Fruit fly (Drosophila melanogaster) whole organism, wandering third instar larva: ENCODE measurements around the gene CG31910.
A peak's percentile ranks its signal among the peaks of the same experiment; 100 is the strongest.

ENCODE experiments used
- Abd-B ChIP-seq: fragments of >200 bp; optimal IDR thresholded peaks from 2 replicates; lab custom pipeline; 2017; ENCODE audit warnings: missing biosample characterization, missing genetic modification characterization
- Hnf4 ChIP-seq: fragments of 200-800 bp; sonication (Bioruptor generic); optimal IDR thresholded peaks from 2 replicates; lab custom pipeline; 2016; ENCODE audit warnings: missing biosample characterization, mild to moderate bottlenecking, missing genetic modification characterization
- Hr78 ChIP-seq: fragments of >200 bp; optimal IDR thresholded peaks from 2 replicates; lab custom pipeline; 2017; ENCODE audit warnings: missing biosample characterization, missing genetic modification characterization
- Mio ChIP-seq: sonication (Bioruptor generic); optimal IDR thresholded peaks from 2 replicates; lab custom pipeline; 2016; ENCODE audit warnings: missing biosample characterization, missing genetic modification characterization
- Myc ChIP-seq: fragments of >200 bp; optimal IDR thresholded peaks from 2 replicates; lab custom pipeline; 2017
- psq ChIP-seq: fragments of 200-800 bp; sonication (Bioruptor generic); optimal IDR thresholded peaks from 3 replicates; lab custom pipeline; 2017; ENCODE audit warnings: missing biosample characterization, mild to moderate bottlenecking, missing genetic modification characterization, moderate library complexity
- rgr ChIP-seq: fragments of 200-800 bp; sonication (Bioruptor generic); optimal IDR thresholded peaks from 3 replicates; lab custom pipeline; 2016; ENCODE audit warnings: missing biosample characterization, mild to moderate bottlenecking, missing genetic modification characterization

dm6 chr2L:6708997-6709662 lies 36.3 kb downstream of the CG31910 start, which contains the start of gene Tsp:
- TF ChIP-seq Hnf4, result no peak
- TF ChIP-seq Hr78 (GFP tag; lab: Kevin White, UChicago), result no peak
- no peak for TF ChIP-seq Myc (lab: Kevin White, UChicago)
- no peak for TF ChIP-seq Abd-B (GFP tag; lab: Kevin White, UChicago)
- TF ChIP-seq psq, result peak; percentile 8
- no peak for TF ChIP-seq rgr (GFP tag; lab: Kevin White, UChicago)
- TF ChIP-seq Mio (GFP tag; lab: Kevin White, UChicago), result no peak
